Worm (Caenorhabditis elegans): ENCODE results near the gene srw-1.

The srw-1 gene

DNA sequence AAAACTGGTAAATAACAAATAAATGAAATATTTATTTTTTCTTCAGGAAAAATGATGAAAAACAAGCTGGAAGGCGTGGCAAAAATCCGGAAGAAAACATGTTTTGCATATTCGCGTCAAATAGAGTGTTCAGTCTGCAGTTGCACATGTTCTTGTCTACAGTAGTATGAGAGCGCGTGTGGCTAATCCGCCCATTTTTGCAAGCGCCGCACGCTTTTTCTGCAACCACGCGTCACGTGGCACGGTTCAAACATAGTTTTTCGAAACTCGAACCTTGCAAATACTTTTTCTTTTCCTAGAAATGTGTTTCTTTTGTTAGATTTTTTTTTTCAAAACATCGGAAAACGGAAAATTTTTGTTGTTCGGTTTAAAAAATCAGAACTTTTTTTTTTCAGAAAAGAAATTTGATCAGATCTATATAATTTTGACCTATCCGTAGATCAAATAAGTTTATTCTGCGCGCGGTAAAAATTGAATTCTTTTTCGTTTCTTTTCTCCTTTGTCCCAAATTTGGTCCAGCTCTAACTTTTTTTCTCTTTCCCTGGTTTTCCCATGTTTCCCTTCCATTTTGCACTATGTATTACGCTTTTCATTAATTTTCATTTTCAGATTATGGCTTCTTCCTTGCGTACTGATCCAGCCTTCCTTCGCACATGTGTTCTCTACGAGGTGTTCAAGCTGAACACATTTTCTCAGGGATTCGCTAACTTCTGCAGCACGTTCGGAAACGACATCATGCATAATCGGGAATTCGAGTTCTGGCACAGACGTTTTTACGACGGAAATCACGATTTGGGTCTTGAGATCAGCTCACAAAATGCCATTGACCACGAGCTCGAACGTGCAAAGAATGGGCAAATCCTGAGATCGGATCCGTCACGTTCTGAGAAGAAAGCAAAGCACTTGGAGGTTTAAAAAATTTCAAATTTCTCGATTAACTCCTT is 13.7 kb upstream of the srw-1 start, which contains the start of gene Y75B12B.1:
Gene Y75B12B.1, plus strand, starts transcription at position 603 of the 944 bp plus-strand sequence.
- TF ChIP-seq lin-13 (GFP tag; optimal IDR thresholded peaks at IDR 0.05) (peak; percentile 12), arid-1 (GFP tag; conservative IDR thresholded peaks at IDR 0.05) (0 out of 2 replicates have a peak, but pooled peaks have one; percentile 4), mxl-2 (GFP tag; conservative IDR thresholded peaks at IDR 0.05) (no peak), Y48G9A.11 (GFP tag; IDR thresholded peaks at IDR 0.05) (peak; percentile 21; the same call in 1 of the 2 replicates), lin-38 (GFP tag; IDR thresholded peaks at IDR 0.05) (peak; percentile 74), F49E8.2 (tag; optimal IDR thresholded peaks at IDR 0.05; ENCODE audit: borderline replicate concordance) (peak; percentile 78), unc-130 (GFP tag; optimal IDR thresholded peaks at IDR 0.05) (peak; percentile 55), snpc-1.2 (GFP tag; IDR thresholded peaks at IDR 0.05) (0 out of 2 replicates have a peak, but pooled peaks have one; percentile 39), F10B5.3 (tag; optimal IDR thresholded peaks at IDR 0.05) (no peak)

DNA sequence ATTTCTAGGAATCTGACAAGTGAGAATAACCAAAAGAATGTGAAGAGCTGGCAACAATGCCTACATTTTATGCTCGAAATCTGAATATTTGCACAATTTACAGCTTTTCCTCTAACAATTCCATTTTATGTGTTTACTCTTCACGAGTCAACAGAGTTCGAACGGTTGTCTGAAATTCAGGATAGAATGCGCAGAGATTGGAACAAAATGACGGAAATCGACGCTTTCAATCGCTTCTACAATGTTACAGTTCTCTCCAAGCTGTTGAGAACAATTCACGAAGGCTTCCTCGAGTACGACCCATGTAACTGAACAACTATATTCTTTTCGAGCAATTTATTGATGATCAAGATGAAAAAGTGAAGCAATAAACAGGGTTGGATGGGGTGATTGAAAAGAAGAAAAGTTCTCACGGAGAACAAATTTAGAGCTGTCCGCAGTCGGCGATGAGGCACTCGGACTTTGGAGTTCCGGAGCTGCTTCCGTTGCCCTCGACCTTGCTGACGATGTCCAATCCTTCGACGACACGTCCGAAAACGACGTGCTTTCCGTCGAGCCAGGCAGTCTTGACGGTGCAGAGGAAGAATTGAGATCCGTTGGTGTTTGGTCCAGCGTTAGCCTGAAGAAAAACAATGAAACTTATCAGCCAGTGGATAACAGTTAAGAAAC is 11.7 kb upstream of the srw-1 start, which contains the start of gene Y75B12B.3:
Gene Y75B12B.3, minus strand, starts transcription at position 21 of the 669 bp plus-strand sequence.
- TF ChIP-seq unc-39 (tag; optimal IDR thresholded peaks at IDR 0.05), result no peak
- TF ChIP-seq nhr-76 (tag; optimal IDR thresholded peaks at IDR 0.05), result no peak
- TF ChIP-seq nhr-10 (tag; optimal IDR thresholded peaks at IDR 0.05), result no peak
- peak; percentile 62 for TF ChIP-seq F49E8.2 (tag; optimal IDR thresholded peaks at IDR 0.05; ENCODE audit: borderline replicate concordance)
- TF ChIP-seq daf-12 (tag; optimal IDR thresholded peaks at IDR 0.05), result no peak
- no peak for TF ChIP-seq egl-27 (tag; optimal IDR thresholded peaks at IDR 0.05)
- TF ChIP-seq madf-9 (GFP tag; conservative IDR thresholded peaks at IDR 0.05), result no peak
- TF ChIP-seq vab-7 (GFP tag; IDR thresholded peaks at IDR 0.05), result peak; percentile 33; the same call in 1 of the 2 replicates
- peak; percentile 75 for TF ChIP-seq aha-1 (tag)
- no peak for TF ChIP-seq lin-1 (GFP tag; IDR thresholded peaks at IDR 0.05)
- peak; percentile 68 for TF ChIP-seq egl-43 (GFP tag; IDR thresholded peaks at IDR 0.05)
- TF ChIP-seq dmd-8 (GFP tag; IDR thresholded peaks at IDR 0.05), result 0 out of 2 replicates have a peak, but pooled peaks have one; percentile 4
- no peak for TF ChIP-seq mxl-2 (GFP tag; conservative IDR thresholded peaks at IDR 0.05)
- no peak for TF ChIP-seq ceh-20 (GFP tag; IDR thresholded peaks at IDR 0.05)
- TF ChIP-seq tra-1 (GFP tag; IDR thresholded peaks at IDR 0.05), result no peak
- peak; percentile 52 for TF ChIP-seq lin-38 (GFP tag; IDR thresholded peaks at IDR 0.05)
- 0 out of 4 replicates have a peak, but pooled peaks of 1 of the 2 experiments have one; percentile 42 for TF ChIP-seq madf-5 (GFP tag; IDR thresholded peaks at IDR 0.05)
- TF ChIP-seq daf-16 (GFP tag; optimal IDR thresholded peaks at IDR 0.05), result no peak
- TF ChIP-seq daf-16 (tag; optimal IDR thresholded peaks at IDR 0.05), result no peak
- no peak for TF ChIP-seq fos-1 (tag; optimal IDR thresholded peaks at IDR 0.05)
- no peak for TF ChIP-seq duxl-1 (tag; optimal IDR thresholded peaks at IDR 0.05; ENCODE audit: poor library complexity)
- no peak for TF ChIP-seq ZK546.5 (tag; optimal IDR thresholded peaks at IDR 0.05)
- TF ChIP-seq gei-8 (GFP tag; optimal IDR thresholded peaks at IDR 0.05), result no peak
- TF ChIP-seq pqm-1 (tag; optimal IDR thresholded peaks at IDR 0.05), result no peak
- TF ChIP-seq mdl-1 (tag; optimal IDR thresholded peaks at IDR 0.05), result no peak
- TF ChIP-seq nhr-25 (tag; optimal IDR thresholded peaks at IDR 0.05; ENCODE audit: borderline replicate concordance, insufficient read depth), result no peak
- peak; percentile 92 for TF ChIP-seq ama-1 (optimal IDR thresholded peaks at IDR 0.05)
- TF ChIP-seq lim-7 (GFP tag; IDR thresholded peaks at IDR 0.05), result 0 out of 2 replicates have a peak, but pooled peaks have one; percentile 48
- peak; percentile 39; the same call in 1 of the 2 replicates for TF ChIP-seq arid-1 (GFP tag; conservative IDR thresholded peaks at IDR 0.05)
- peak; percentile 26 for TF ChIP-seq unc-130 (GFP tag; optimal IDR thresholded peaks at IDR 0.05)
- peak; percentile 2; the same call in 1 of the 2 replicates for TF ChIP-seq Y105C5A.15 (GFP tag; IDR thresholded peaks at IDR 0.05)
- TF ChIP-seq R02D3.7 (tag; optimal IDR thresholded peaks at IDR 0.05), result no peak
- no peak for TF ChIP-seq nhr-111 (GFP tag; optimal IDR thresholded peaks at IDR 0.05)
- no peak for TF ChIP-seq ceh-32 (tag; optimal IDR thresholded peaks at IDR 0.05; ENCODE audit: poor library complexity)
- TF ChIP-seq mdt-29 (GFP tag; IDR thresholded peaks at IDR 0.05), result 0 out of 2 replicates have a peak, but pooled peaks have one; percentile 42
- peak; percentile 13 for TF ChIP-seq sdz-12 (GFP tag; optimal IDR thresholded peaks at IDR 0.05)
- no peak for TF ChIP-seq ceh-62 (tag; optimal IDR thresholded peaks at IDR 0.05)
- no peak for TF ChIP-seq nhr-77 (tag; optimal IDR thresholded peaks at IDR 0.05)
- TF ChIP-seq dpl-1 (GFP tag; optimal IDR thresholded peaks at IDR 0.05), result no peak
- TF ChIP-seq F10B5.3 (tag; optimal IDR thresholded peaks at IDR 0.05), result no peak
- TF ChIP-seq skn-1 (tag; optimal IDR thresholded peaks at IDR 0.05), result no peak

Data from whole organism, L4 larva.